Worm (Caenorhabditis elegans): ENCODE data around the gene pes-10.

ce11 chrII:12866079-12866478 is 18.4 kb upstream of the pes-10 start:
- TF ChIP-seq ama-1 (optimal IDR thresholded peaks at IDR 0.05), result peak; percentile 56
- no peak for TF ChIP-seq rbr-2 (tag; optimal IDR thresholded peaks at IDR 0.05)
- TF ChIP-seq Y105C5A.15 (GFP tag; IDR thresholded peaks at IDR 0.05), result no peak
- TF ChIP-seq mes-2 (tag; optimal IDR thresholded peaks at IDR 0.05; ENCODE audit: poor library complexity, severe bottlenecking), result no peak
- TF ChIP-seq mep-1 (tag; optimal IDR thresholded peaks at IDR 0.05), result no peak
- TF ChIP-seq dpl-1 (GFP tag; optimal IDR thresholded peaks at IDR 0.05), result no peak
- no peak for TF ChIP-seq fos-1 (tag; optimal IDR thresholded peaks at IDR 0.05)

Data from whole organism, L4 larva.